Worm (Caenorhabditis elegans): ENCODE measurements around the gene gid-8.
"Not testable (repeated sequence)": the region's sequence is repeated elsewhere in the genome, so short reads cannot be mapped to it uniquely, and the experiment has no call there.

DNA sequence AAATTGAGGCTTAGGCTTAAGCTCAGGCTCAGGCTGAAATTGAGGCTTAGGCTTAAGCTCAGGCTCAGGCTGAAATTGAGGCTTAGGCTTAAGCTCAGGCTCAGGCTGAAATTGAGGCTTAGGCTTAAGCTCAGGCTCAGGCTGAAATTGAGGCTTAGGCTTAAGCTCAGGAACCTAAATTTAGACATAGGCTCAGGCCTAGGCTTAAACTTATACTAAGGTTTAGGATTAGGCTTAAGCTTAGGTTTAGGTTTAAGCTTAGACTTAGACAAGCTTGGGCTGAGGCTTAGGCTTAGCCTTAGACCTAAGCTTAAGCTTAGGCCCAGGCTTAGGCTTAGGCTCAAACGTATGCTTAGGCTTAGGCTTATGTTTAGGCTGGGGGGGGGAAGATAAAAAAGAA is 23.3 kb downstream of the gid-8 start:
- not testable (repeated sequence) for TF ChIP-seq nhr-11 (tag; optimal IDR thresholded peaks at IDR 0.05); ceh-6 (GFP tag; optimal IDR thresholded peaks at IDR 0.05); che-1 (tag; optimal IDR thresholded peaks at IDR 0.05); ama-1 (optimal IDR thresholded peaks at IDR 0.05)
